Fruit fly (Drosophila melanogaster) whole organism, wandering third instar larva: Measurements from ENCODE around the gene CG34293.

ENCODE experiments used
- Abd-B ChIP-seq: fragments of >200 bp; optimal IDR thresholded peaks from 2 replicates; lab custom pipeline; 2017; ENCODE audit warnings: missing biosample characterization, missing genetic modification characterization
- CG32264 ChIP-seq: fragments of 200-800 bp; sonication (Bioruptor generic); optimal IDR thresholded peaks from 2 replicates; lab custom pipeline; 2016; ENCODE audit warnings: missing biosample characterization, missing genetic modification characterization
- CG9705 ChIP-seq: fragments of 200-800 bp; sonication (Bioruptor generic); optimal IDR thresholded peaks from 2 replicates; lab custom pipeline; 2018; ENCODE audit warnings: missing biosample characterization, mild to moderate bottlenecking, missing genetic modification characterization
- CrebA ChIP-seq: fragments of 200-800 bp; sonication (Bioruptor generic); optimal IDR thresholded peaks from 2 replicates; lab custom pipeline; 2016; ENCODE audit warnings: missing biosample characterization, mild to moderate bottlenecking, missing genetic modification characterization, borderline replicate concordance
- Dfd ChIP-seq: fragments of >200 bp; optimal IDR thresholded peaks from 2 replicates; lab custom pipeline; 2017; ENCODE audit warnings: missing biosample characterization, missing genetic modification characterization
- Dif ChIP-seq: fragments of 200-275, 200-300 bp; sonication (Bioruptor generic); optimal IDR thresholded peaks from 2 replicates; lab custom pipeline; 2018; ENCODE audit warnings: missing biosample characterization, missing genetic modification characterization; ENCODE audit not compliant: partially characterized antibody
- GATAd ChIP-seq: sonication (Bioruptor generic); optimal IDR thresholded peaks from 2 replicates; lab custom pipeline; 2016; ENCODE audit warnings: missing biosample characterization, missing genetic modification characterization
- HLH106 ChIP-seq: fragments of 200-800 bp; optimal IDR thresholded peaks from 3 replicates; lab custom pipeline; 2019; ENCODE audit warnings: missing biosample characterization, mild to moderate bottlenecking, missing genetic modification characterization, moderate library complexity
- Hnf4 ChIP-seq: fragments of 200-800 bp; sonication (Bioruptor generic); optimal IDR thresholded peaks from 2 replicates; lab custom pipeline; 2016; ENCODE audit warnings: missing biosample characterization, mild to moderate bottlenecking, missing genetic modification characterization
- Hr78 ChIP-seq: fragments of >200 bp; optimal IDR thresholded peaks from 2 replicates; lab custom pipeline; 2017; ENCODE audit warnings: missing biosample characterization, missing genetic modification characterization
- Hr83 ChIP-seq: fragments of 200-300 bp; sonication (Bioruptor generic); optimal IDR thresholded peaks from 2 replicates; lab custom pipeline; 2016; ENCODE audit warnings: missing biosample characterization, mild to moderate bottlenecking, missing genetic modification characterization, moderate library complexity; ENCODE audit not compliant: poor library complexity, severe bottlenecking
- Jra ChIP-seq: sonication (Bioruptor generic); optimal IDR thresholded peaks from 2 replicates; lab custom pipeline; 2016; ENCODE audit warnings: missing biosample characterization, missing genetic modification characterization
- Mio ChIP-seq: sonication (Bioruptor generic); optimal IDR thresholded peaks from 2 replicates; lab custom pipeline; 2016; ENCODE audit warnings: missing biosample characterization, missing genetic modification characterization
- Myc ChIP-seq: fragments of >200 bp; optimal IDR thresholded peaks from 2 replicates; lab custom pipeline; 2017
- N ChIP-seq: fragments of >200 bp; optimal IDR thresholded peaks from 2 replicates; lab custom pipeline; 2018; ENCODE audit warnings: missing biosample characterization, missing external identifiers, missing genetic modification characterization
- OdsH ChIP-seq: fragments of 200-800 bp; sonication (Bioruptor generic); optimal IDR thresholded peaks from 2 replicates; lab custom pipeline; 2016; ENCODE audit warnings: missing biosample characterization, mild to moderate bottlenecking, missing genetic modification characterization
- Rel ChIP-seq, 2 experiments: fragments of 200-800 bp; sonication (Bioruptor generic) in 1 of 2; optimal IDR thresholded peaks; 2 replicates in 1 of 2; 3 replicates in 1 of 2; lab custom pipeline; 2016 to 2019; ENCODE audit warnings: mild to moderate bottlenecking in 2 of 2, missing biosample characterization in 2 of 2, missing genetic modification characterization in 2 of 2, moderate library complexity in 1 of 2
- Sp1 ChIP-seq: fragments of 200-800 bp; sonication (Bioruptor generic); optimal IDR thresholded peaks from 3 replicates; lab custom pipeline; 2019; ENCODE audit warnings: missing biosample characterization, mild to moderate bottlenecking, missing genetic modification characterization, moderate library complexity
- Vsx2 ChIP-seq: fragments of 200-300, 225-300 bp; sonication (Bioruptor generic); optimal IDR thresholded peaks from 2 replicates; lab custom pipeline; 2018; ENCODE audit warnings: missing biosample characterization, missing genetic modification characterization; ENCODE audit not compliant: partially characterized antibody
- br ChIP-seq: fragments of 200-800 bp; sonication (Bioruptor generic); optimal IDR thresholded peaks from 2 replicates; lab custom pipeline; 2016; ENCODE audit warnings: missing biosample characterization, missing genetic modification characterization
- brk ChIP-seq: fragments of 200-800 bp; sonication (Bioruptor generic); optimal IDR thresholded peaks from 2 replicates; lab custom pipeline; 2016; ENCODE audit warnings: missing biosample characterization, mild to moderate bottlenecking, missing genetic modification characterization
- dl ChIP-seq, 2 experiments: fragments of 175-275, 200-275 bp in 1 of 2; fragments of 200-275 bp in 1 of 2; sonication (Bioruptor generic); optimal IDR thresholded peaks; lab custom pipeline; 2018; ENCODE audit warnings: mild to moderate bottlenecking in 2 of 2, missing biosample characterization in 2 of 2, missing genetic modification characterization in 2 of 2, moderate library complexity in 2 of 2; ENCODE audit not compliant: partially characterized antibody in 2 of 2, insufficient read depth in 1 of 2
- dmrt93B ChIP-seq: fragments of 200-800 bp; sonication (Bioruptor generic); optimal IDR thresholded peaks from 2 replicates; lab custom pipeline; 2018; ENCODE audit warnings: missing biosample characterization, mild to moderate bottlenecking, missing genetic modification characterization
- dsf ChIP-seq: sonication (Bioruptor generic); optimal IDR thresholded peaks from 2 replicates; lab custom pipeline; 2016; ENCODE audit warnings: missing biosample characterization, missing genetic modification characterization, borderline replicate concordance
- ey ChIP-seq: fragments of 200-800 bp; sonication (Bioruptor generic); optimal IDR thresholded peaks from 2 replicates; lab custom pipeline; 2016; ENCODE audit warnings: missing biosample characterization, missing genetic modification characterization
- foxo ChIP-seq, 2 experiments: fragments of 200-800 bp; sonication (Bioruptor generic); optimal IDR thresholded peaks; 2 replicates in 1 of 2; 3 replicates in 1 of 2; lab custom pipeline; 2016 to 2017; ENCODE audit warnings: missing biosample characterization in 2 of 2, missing genetic modification characterization in 2 of 2
- fru ChIP-seq: fragments of 200-800 bp; sonication (Bioruptor generic); optimal IDR thresholded peaks from 3 replicates; lab custom pipeline; 2016; ENCODE audit warnings: missing biosample characterization, mild to moderate bottlenecking, missing genetic modification characterization
- h ChIP-seq: fragments of 200-800 bp; sonication (Bioruptor generic); optimal IDR thresholded peaks from 3 replicates; lab custom pipeline; 2016; ENCODE audit warnings: missing biosample characterization, mild to moderate bottlenecking, missing genetic modification characterization
- jim ChIP-seq: fragments of 175-275, 200-325 bp; sonication (Bioruptor generic); optimal IDR thresholded peaks from 2 replicates; lab custom pipeline; 2016; ENCODE audit warnings: missing biosample characterization, mild to moderate bottlenecking, missing genetic modification characterization
- lola ChIP-seq: fragments of >200 bp; optimal IDR thresholded peaks from 2 replicates; lab custom pipeline; 2017; ENCODE audit warnings: missing biosample characterization, missing genetic modification characterization
- pan ChIP-seq: fragments of >200 bp; optimal IDR thresholded peaks from 2 replicates; lab custom pipeline; 2017
- psq ChIP-seq: fragments of 200-800 bp; sonication (Bioruptor generic); optimal IDR thresholded peaks from 3 replicates; lab custom pipeline; 2017; ENCODE audit warnings: missing biosample characterization, mild to moderate bottlenecking, missing genetic modification characterization, moderate library complexity
- rgr ChIP-seq: fragments of 200-800 bp; sonication (Bioruptor generic); optimal IDR thresholded peaks from 3 replicates; lab custom pipeline; 2016; ENCODE audit warnings: missing biosample characterization, mild to moderate bottlenecking, missing genetic modification characterization
- sage ChIP-seq: fragments of 200-800 bp; sonication (Bioruptor generic); optimal IDR thresholded peaks from 2 replicates; lab custom pipeline; 2016; ENCODE audit warnings: missing biosample characterization, mild to moderate bottlenecking, missing genetic modification characterization
- sv ChIP-seq: fragments of 200-800 bp; sonication (Bioruptor generic); optimal IDR thresholded peaks from 3 replicates; lab custom pipeline; 2016; ENCODE audit warnings: missing biosample characterization, missing genetic modification characterization
- tai ChIP-seq: sonication (Bioruptor generic); optimal IDR thresholded peaks from 2 replicates; lab custom pipeline; 2016; ENCODE audit warnings: missing biosample characterization, missing genetic modification characterization
- usp ChIP-seq: fragments of >200 bp; optimal IDR thresholded peaks from 2 replicates; lab custom pipeline; 2017; ENCODE audit warnings: missing biosample characterization, missing genetic modification characterization
- woc ChIP-seq: sonication (Bioruptor generic); optimal IDR thresholded peaks from 2 replicates; lab custom pipeline; 2016; ENCODE audit warnings: missing biosample characterization, mild to moderate bottlenecking, missing genetic modification characterization

Gene CG34293

DNA sequence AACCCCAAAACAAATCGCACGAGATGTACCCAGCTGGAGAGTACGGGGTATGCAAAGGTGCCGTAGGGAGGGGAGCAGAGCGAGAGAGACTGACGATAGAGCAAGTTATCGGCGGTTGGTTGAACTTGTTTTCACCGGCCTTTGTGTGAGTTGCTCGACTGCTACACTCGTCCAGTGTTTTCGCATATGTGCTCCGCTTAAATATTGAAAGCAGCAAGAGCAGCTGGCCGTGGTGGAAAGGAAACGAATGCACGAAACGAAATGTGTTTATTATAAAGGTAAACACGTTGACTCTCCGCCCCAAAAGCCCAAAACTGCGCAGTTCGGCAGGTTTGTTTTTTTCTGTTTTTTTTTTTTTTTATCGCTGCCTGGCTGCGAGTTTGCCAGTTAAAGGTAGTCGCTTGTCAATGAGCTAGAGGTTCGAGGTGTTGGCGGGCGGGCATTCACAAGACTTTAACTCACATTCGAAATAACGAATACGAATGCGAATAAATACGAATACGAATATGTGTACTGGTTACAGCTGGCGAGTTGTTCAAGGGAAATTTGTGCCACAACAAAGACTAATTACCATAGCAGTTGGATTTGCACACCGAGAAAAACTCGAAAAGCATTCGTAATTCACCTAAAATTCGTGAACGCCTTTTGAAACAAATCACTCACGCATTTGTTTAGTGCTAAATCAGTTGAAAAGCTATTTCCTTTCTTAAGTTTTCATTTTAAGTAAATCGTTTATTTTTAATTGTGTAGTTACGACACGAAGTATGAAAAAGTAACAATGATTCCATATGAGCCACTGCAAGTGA lies 35.6 kb downstream of the CG34293 start:
- TF ChIP-seq Jra (GFP tag; lab: Kevin White, UChicago) (peak; percentile 66), fru (GFP tag; lab: Kevin White, UChicago) (peak; percentile 75), jim (GFP tag; lab: Kevin White, UChicago) (peak; percentile 82), rgr (peak; percentile 64), OdsH (GFP tag; lab: Kevin White, UChicago) (peak; percentile 60), sv (GFP tag; lab: Kevin White, UChicago) (no peak), dl (GFP tag; optimal IDR thresholded peaks at IDR 0.05; lab: Kevin White, UChicago; ENCODE audit: insufficient read depth in 1 of 2, partially characterized antibody in 2 of 2) (no peak), Vsx2 (GFP tag; lab: Kevin White, UChicago) (peak; percentile 30), psq (GFP tag; lab: Kevin White, UChicago) (peak; percentile 73), sage (peak; percentile 2), Dfd (GFP tag; lab: Kevin White, UChicago) (no peak), Abd-B (GFP tag; lab: Kevin White, UChicago) (no peak), pan (lab: Kevin White, UChicago) (no peak), Hr78 (GFP tag; lab: Kevin White, UChicago) (no peak), Mio (no peak), CG9705 (GFP tag; lab: Kevin White, UChicago) (no peak), GATAd (GFP tag; lab: Kevin White, UChicago) (no peak), CG32264 (GFP tag; lab: Kevin White, UChicago) (peak; percentile 16), CrebA (GFP tag; lab: Kevin White, UChicago) (no peak), usp (no peak), foxo (GFP tag; optimal IDR thresholded peaks at IDR 0.05; lab: Kevin White, UChicago) (peak in 1 of 2 experiments; percentile 75), Hnf4 (GFP tag; lab: Kevin White, UChicago) (peak; percentile 31), dsf (GFP tag; lab: Kevin White, UChicago) (no peak), Hr83 (GFP tag; lab: Kevin White, UChicago) (peak; percentile 82), ey (GFP tag; lab: Kevin White, UChicago) (peak; percentile 65), Myc (lab: Kevin White, UChicago) (no peak), brk (no peak), HLH106 (tag; lab: Kevin White, UChicago) (peak; percentile 66), N (GFP tag; lab: Kevin White, UChicago) (no peak), tai (GFP tag; lab: Kevin White, UChicago) (no peak), br (GFP tag; lab: Kevin White, UChicago) (peak; percentile 61), dmrt93B (GFP tag; lab: Kevin White, UChicago) (peak; percentile 29), lola (GFP tag; lab: Kevin White, UChicago) (no peak), Sp1 (GFP tag; lab: Kevin White, UChicago) (peak; percentile 60), Dif (GFP tag; lab: Kevin White, UChicago) (peak; percentile 23), h (peak; percentile 79), Rel (GFP tag; optimal IDR thresholded peaks at IDR 0.05; lab: Kevin White, UChicago) (peak; percentile 82), Rel (tag; optimal IDR thresholded peaks at IDR 0.05; lab: Kevin White, UChicago) (peak; percentile 62), woc (GFP tag; lab: Kevin White, UChicago) (peak; percentile 62)

- TF ChIP-seq CG9705 (GFP tag; lab: Kevin White, UChicago) (no peak), CrebA (GFP tag; lab: Kevin White, UChicago) (no peak), HLH106 (tag; lab: Kevin White, UChicago) (no peak), pan (lab: Kevin White, UChicago) (no peak), rgr (no peak), dsf (GFP tag; lab: Kevin White, UChicago) (no peak), woc (GFP tag; lab: Kevin White, UChicago) (no peak), Hr83 (GFP tag; lab: Kevin White, UChicago) (no peak), h (peak; percentile 17), Rel (GFP tag; optimal IDR thresholded peaks at IDR 0.05; lab: Kevin White, UChicago) (no peak), Rel (tag; optimal IDR thresholded peaks at IDR 0.05; lab: Kevin White, UChicago) (peak; percentile 25)
Measured at dm6 chr3R:27128723-27129122, 36.7 kb downstream of the CG34293 start.
